Fruit fly (Drosophila melanogaster) whole organism, embryonic: Measurements from ENCODE around the gene CG15011.

ENCODE experiments used
- Atf6 ChIP-seq: fragments of 200-800 bp; sonication (Bioruptor generic); IDR thresholded peaks from 2 replicates; pipeline ENCODE4 v1.3.6; 2022; ENCODE audit warnings: missing biosample characterization, missing genetic modification characterization
- Blimp-1 ChIP-seq: fragments of 200-800 bp; sonication (Bioruptor generic); optimal IDR thresholded peaks from 3 replicates; lab custom pipeline; 2018; ENCODE audit warnings: missing biosample characterization, missing genetic modification characterization, mild to moderate bottlenecking, moderate library complexity, missing genetic modification reagents
- CG10147 ChIP-seq: fragments of 200-800 bp; sonication (Bioruptor generic); optimal IDR thresholded peaks from 2 replicates; lab custom pipeline; 2019; ENCODE audit warnings: missing biosample characterization, mild to moderate bottlenecking, missing genetic modification characterization, moderate library complexity
- CG10267 ChIP-seq: fragments of 200-800 bp; sonication (Bioruptor generic); optimal IDR thresholded peaks from 2 replicates; lab custom pipeline; 2018; ENCODE audit warnings: missing biosample characterization, mild to moderate bottlenecking, missing genetic modification characterization, moderate library complexity
- CG10959 ChIP-seq: fragments of 200-800 bp; sonication (Bioruptor generic); IDR thresholded peaks from 2 replicates; pipeline ENCODE4 v1.3.6; 2022; ENCODE audit warnings: missing biosample characterization, missing genetic modification characterization
- CG11247 ChIP-seq: fragments of 200-800 bp; sonication (Bioruptor generic); IDR thresholded peaks from 2 replicates; pipeline ENCODE4 v1.3.6; 2022; ENCODE audit warnings: missing biosample characterization, missing genetic modification characterization
- CG11560 ChIP-seq: fragments of 200-800 bp; sonication (Bioruptor generic); IDR thresholded peaks from 3 replicates; pipeline ENCODE4 v1.3.6; 2022; ENCODE audit warnings: missing biosample characterization, missing genetic modification characterization
- CG15011 ChIP-seq: fragments of 200-800 bp; sonication (Bioruptor generic); optimal IDR thresholded peaks from 3 replicates; lab custom pipeline; 2018; ENCODE audit warnings: missing biosample characterization, mild to moderate bottlenecking, missing genetic modification characterization
- CG15479 ChIP-seq: fragments of 200-800 bp; sonication (Bioruptor generic); optimal IDR thresholded peaks from 3 replicates; lab custom pipeline; 2019; ENCODE audit warnings: missing biosample characterization, mild to moderate bottlenecking, missing genetic modification characterization, moderate library complexity
- CG17186 ChIP-seq: fragments of 200-800 bp; sonication (Bioruptor generic); optimal IDR thresholded peaks from 3 replicates; lab custom pipeline; 2017; ENCODE audit warnings: missing biosample characterization, missing genetic modification reagents, missing genetic modification characterization
- CG17359 ChIP-seq: fragments of 200-800 bp; sonication (Bioruptor generic); optimal IDR thresholded peaks from 3 replicates; lab custom pipeline; 2018; ENCODE audit warnings: missing biosample characterization, mild to moderate bottlenecking, missing genetic modification characterization, moderate library complexity
- CG18262 ChIP-seq: fragments of 200-800 bp; optimal IDR thresholded peaks from 3 replicates; lab custom pipeline; 2019; ENCODE audit warnings: missing biosample characterization, mild to moderate bottlenecking, missing genetic modification characterization, moderate library complexity
- CG32767 ChIP-seq: fragments of 200-800 bp; sonication (Bioruptor generic); IDR thresholded peaks from 2 replicates; pipeline ENCODE4 v1.3.6; 2022; ENCODE audit warnings: missing biosample characterization, missing genetic modification characterization
- CG3281 ChIP-seq: fragments of 200-800 bp; sonication (Bioruptor generic); optimal IDR thresholded peaks from 3 replicates; lab custom pipeline; 2017; ENCODE audit warnings: missing biosample characterization, mild to moderate bottlenecking, missing genetic modification characterization
- CG3726 ChIP-seq: fragments of 200-800 bp; sonication (Bioruptor generic); IDR thresholded peaks from 3 replicates; pipeline ENCODE4, ENCODE4 v1.3.6; 2022; ENCODE audit warnings: missing biosample characterization, missing genetic modification characterization
- CG4404 ChIP-seq: fragments of 200-800 bp; sonication (Bioruptor generic); IDR thresholded peaks from 2 replicates; pipeline ENCODE4 v1.3.6; 2022; ENCODE audit warnings: missing biosample characterization, missing genetic modification characterization
- CG4424 ChIP-seq: fragments of 200-800 bp; sonication (Bioruptor generic); optimal IDR thresholded peaks from 3 replicates; lab custom pipeline; 2016; ENCODE audit warnings: missing biosample characterization, missing genetic modification characterization
- CG4617 ChIP-seq: fragments of 200-800 bp; sonication (Bioruptor generic); optimal IDR thresholded peaks from 3 replicates; lab custom pipeline; 2016; ENCODE audit warnings: missing biosample characterization, missing genetic modification characterization, borderline replicate concordance
- CG6254 ChIP-seq: fragments of 200-800 bp; sonication (Bioruptor generic); optimal IDR thresholded peaks from 3 replicates; lab custom pipeline; 2017; ENCODE audit warnings: mild to moderate bottlenecking, missing biosample characterization, missing genetic modification reagents, missing genetic modification characterization
- CG6765 ChIP-seq: fragments of 200-800 bp; sonication (Bioruptor generic); optimal IDR thresholded peaks from 3 replicates; lab custom pipeline; 2017; ENCODE audit warnings: missing biosample characterization, mild to moderate bottlenecking, missing genetic modification characterization
- CG6813 ChIP-seq: fragments of 200-800 bp; sonication (Bioruptor generic); optimal IDR thresholded peaks from 2 replicates; lab custom pipeline; 2017; ENCODE audit warnings: missing biosample characterization, missing genetic modification characterization, mild to moderate bottlenecking, moderate library complexity, missing genetic modification reagents
- CG7928 ChIP-seq: fragments of 200-800 bp; sonication (Bioruptor generic); optimal IDR thresholded peaks from 2 replicates; lab custom pipeline; 2017; ENCODE audit warnings: missing biosample characterization, mild to moderate bottlenecking, missing genetic modification characterization
- CG8281 ChIP-seq: fragments of 200-800 bp; sonication (Bioruptor generic); optimal IDR thresholded peaks from 2 replicates; lab custom pipeline; 2018; ENCODE audit warnings: missing biosample characterization, mild to moderate bottlenecking, missing genetic modification characterization, moderate library complexity
- D19A ChIP-seq: fragments of 200-800 bp; optimal IDR thresholded peaks from 3 replicates; lab custom pipeline; 2019; ENCODE audit warnings: missing biosample characterization, mild to moderate bottlenecking, missing genetic modification characterization, moderate library complexity
- Dbx ChIP-seq: fragments of 200-800 bp; sonication (Bioruptor generic); IDR thresholded peaks from 3 replicates; pipeline ENCODE4 v1.3.6; 2022; ENCODE audit warnings: missing biosample characterization, missing genetic modification characterization
- Dref ChIP-seq: fragments of 200-800 bp; sonication (Bioruptor generic); IDR thresholded peaks from 2 replicates; pipeline ENCODE4 v1.3.6; 2022; ENCODE audit warnings: missing biosample characterization, missing genetic modification characterization
- Ets65A ChIP-seq: fragments of 200-800 bp; sonication (Bioruptor generic); peaks from one replicate; lab custom pipeline; 2016; ENCODE audit warnings: missing biosample characterization, missing genetic modification characterization
- HLH54F ChIP-seq: fragments of 200-800 bp; sonication (Bioruptor generic); optimal IDR thresholded peaks from 3 replicates; lab custom pipeline; 2016; ENCODE audit warnings: missing biosample characterization, missing genetic modification characterization
- Hey ChIP-seq: fragments of 200-800 bp; sonication (Bioruptor generic); optimal IDR thresholded peaks from 3 replicates; lab custom pipeline; 2018; ENCODE audit warnings: missing biosample characterization, mild to moderate bottlenecking, missing genetic modification characterization
- HmgD ChIP-seq: fragments of 200-800 bp; sonication (Bioruptor generic); optimal IDR thresholded peaks from 3 replicates; lab custom pipeline; 2016; ENCODE audit warnings: missing biosample characterization, missing genetic modification characterization
- Lhr ChIP-seq: fragments of 200-800 bp; sonication (Bioruptor generic); optimal IDR thresholded peaks from 3 replicates; lab custom pipeline; 2017; ENCODE audit warnings: mild to moderate bottlenecking, missing biosample characterization, missing genetic modification reagents, missing genetic modification characterization
- MBD-R2 ChIP-seq: fragments of 200-800 bp; sonication (Bioruptor generic); IDR thresholded peaks from 2 replicates; pipeline ENCODE4 v1.3.6; 2022; ENCODE audit warnings: missing biosample characterization, missing genetic modification characterization
- Sry-β ChIP-seq: fragments of 200-800 bp; sonication (Bioruptor generic); optimal IDR thresholded peaks from 2 replicates; lab custom pipeline; 2018; ENCODE audit warnings: missing biosample characterization, mild to moderate bottlenecking, missing genetic modification characterization, moderate library complexity
- TFAM ChIP-seq: fragments of 200-800 bp; sonication (Bioruptor generic); optimal IDR thresholded peaks from 2 replicates; lab custom pipeline; 2017; ENCODE audit warnings: missing biosample characterization, missing genetic modification characterization, inconsistent platforms
- aop ChIP-seq: fragments of 200-800 bp; sonication (Bioruptor generic); IDR thresholded peaks from 2 replicates; pipeline ENCODE4 v1.3.6; 2022; ENCODE audit warnings: missing biosample characterization, missing genetic modification characterization
- ap ChIP-seq: fragments of 200-800 bp; sonication (Bioruptor generic); IDR thresholded peaks from 2 replicates; pipeline ENCODE4 v1.3.6; 2022; ENCODE audit warnings: missing biosample characterization, missing genetic modification characterization
- bcd ChIP-seq: fragments of 200-800 bp; sonication (Bioruptor generic); optimal IDR thresholded peaks from 2 replicates; lab custom pipeline; 2017; ENCODE audit warnings: missing biosample characterization, mild to moderate bottlenecking, missing genetic modification characterization
- corto ChIP-seq: fragments of 200-800 bp; sonication (Bioruptor generic); optimal IDR thresholded peaks from 2 replicates; lab custom pipeline; 2016; ENCODE audit warnings: missing biosample characterization, mild to moderate bottlenecking, missing genetic modification characterization, moderate library complexity
- cwo ChIP-seq: fragments of 200-800 bp; sonication (Bioruptor generic); optimal IDR thresholded peaks from 3 replicates; lab custom pipeline; 2017; ENCODE audit warnings: missing biosample characterization, missing genetic modification characterization, mild to moderate bottlenecking, moderate library complexity, missing genetic modification reagents
- dpn ChIP-seq, 2 experiments: fragments of 200-800 bp; sonication (Bioruptor generic); optimal IDR thresholded peaks; 3 replicates each; lab custom pipeline; 2016; ENCODE audit warnings: missing biosample characterization in 2 of 2, missing genetic modification characterization in 2 of 2
- ems ChIP-seq: fragments of 200-800 bp; sonication (Bioruptor generic); optimal IDR thresholded peaks from 3 replicates; lab custom pipeline; 2016; ENCODE audit warnings: missing biosample characterization, missing genetic modification characterization
- inv ChIP-seq: fragments of 200-800 bp; sonication (Bioruptor generic); IDR thresholded peaks from 2 replicates; pipeline ENCODE4 v1.3.6; 2022; ENCODE audit warnings: missing biosample characterization, missing genetic modification characterization; ENCODE audit not compliant: partially characterized antibody
- kah ChIP-seq: fragments of 200-800 bp; sonication (Bioruptor generic); optimal IDR thresholded peaks from 2 replicates; lab custom pipeline; 2018; ENCODE audit warnings: missing biosample characterization, mild to moderate bottlenecking, missing genetic modification characterization
- lov ChIP-seq, 2 experiments: fragments of 200-800 bp in 1 of 2; fragments of >200 bp in 1 of 2; sonication (Bioruptor generic) in 1 of 2; IDR thresholded peaks in 1 of 2; optimal IDR thresholded peaks in 1 of 2; 2 replicates in 1 of 2; 3 replicates in 1 of 2; pipeline versions ENCODE4 v1.3.6 to Lab custom; 2017 to 2022; ENCODE audit warnings: missing biosample characterization in 1 of 2, missing genetic modification characterization in 1 of 2
- pho ChIP-seq: fragments of 200-800 bp; sonication (Bioruptor generic); optimal IDR thresholded peaks from 2 replicates; lab custom pipeline; 2016; ENCODE audit warnings: missing biosample characterization, missing genetic modification characterization
- sens ChIP-seq: fragments of 200-800 bp; sonication (Bioruptor generic); peaks from one replicate; lab custom pipeline; 2016; ENCODE audit warnings: missing biosample characterization, missing genetic modification characterization
- sna ChIP-seq: fragments of 200-800 bp; sonication (Bioruptor generic); IDR thresholded peaks from 2 replicates; pipeline ENCODE4 v1.3.6; 2022; ENCODE audit warnings: missing biosample characterization, missing genetic modification characterization; ENCODE audit not compliant: partially characterized antibody
- tap ChIP-seq: fragments of 200-800 bp; optimal IDR thresholded peaks from 3 replicates; lab custom pipeline; 2019; ENCODE audit warnings: missing biosample characterization, mild to moderate bottlenecking, missing genetic modification characterization, moderate library complexity
- toy ChIP-seq: fragments of 200-800 bp; sonication (Bioruptor generic); IDR thresholded peaks from 2 replicates; pipeline ENCODE4 v1.3.6; 2022; ENCODE audit warnings: missing biosample characterization, missing genetic modification characterization
- zf30C ChIP-seq: fragments of 200-800 bp; sonication (Bioruptor generic); optimal IDR thresholded peaks from 3 replicates; lab custom pipeline; 2018; ENCODE audit warnings: missing biosample characterization, mild to moderate bottlenecking, missing genetic modification characterization

Gene CG15011

DNA sequence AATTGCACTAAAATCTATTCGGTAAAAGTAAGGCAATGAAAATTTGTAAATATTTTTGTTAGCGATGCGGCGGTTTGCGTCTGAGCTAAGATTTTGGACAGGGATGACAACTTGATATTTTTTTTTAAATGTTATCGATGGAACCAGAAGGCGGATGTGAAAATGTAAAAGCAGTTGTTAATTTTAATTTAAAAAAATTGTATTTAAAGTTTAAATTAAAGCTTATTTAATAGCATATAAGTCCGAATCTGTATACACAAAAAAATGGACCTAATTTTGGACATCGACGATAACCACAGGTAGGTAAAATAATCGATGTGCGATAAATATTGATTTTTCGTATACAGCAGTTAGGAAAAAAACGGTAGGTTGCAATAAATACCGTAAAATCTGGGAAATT is 3.4 kb upstream of the CG15011 start, which contains the start of the genes CG11586 and VhaM9.7-a (continued):
- no peak for TF ChIP-seq CG6765 (GFP tag; lab: Kevin White, UChicago)
- TF ChIP-seq inv (GFP tag; lab: Robert Waterston, UW) = peak; percentile 35; the same call in 1 of the 2 replicates
- no peak for TF ChIP-seq Hey
- peak; percentile 24 for TF ChIP-seq Blimp-1 (GFP tag; lab: Kevin White, UChicago)
- TF ChIP-seq sna (GFP tag; lab: Robert Waterston, UW) = peak; percentile 68
- no peak for TF ChIP-seq ap (GFP tag; lab: Robert Waterston, UW)
- no peak for TF ChIP-seq aop
- TF ChIP-seq CG6813 (GFP tag; lab: Kevin White, UChicago) = no peak
- TF ChIP-seq CG15011 = no peak
- no peak for TF ChIP-seq ems (GFP tag; lab: Kevin White, UChicago)
- TF ChIP-seq CG11560 (tag; lab: Robert Waterston, UW) = no peak
- TF ChIP-seq CG18262 (tag; lab: Kevin White, UChicago) = peak; percentile 11
- no peak for TF ChIP-seq CG17359 (tag; lab: Kevin White, UChicago)
- TF ChIP-seq TFAM (GFP tag; lab: Kevin White, UChicago) = no peak
- TF ChIP-seq CG4404 (GFP tag; lab: Robert Waterston, UW) = no peak
- TF ChIP-seq HmgD (GFP tag; lab: Kevin White, UChicago) = no peak
- TF ChIP-seq HLH54F = no peak
- TF ChIP-seq toy (GFP tag; lab: Robert Waterston, UW) = no peak
- no peak for TF ChIP-seq pho (GFP tag; lab: Kevin White, UChicago)
- TF ChIP-seq CG3726 = no peak
- no peak for TF ChIP-seq tap
- TF ChIP-seq cwo (GFP tag; lab: Kevin White, UChicago) = no peak
- no peak for TF ChIP-seq CG6254 (GFP tag; lab: Kevin White, UChicago)
- TF ChIP-seq CG10147 = no peak
- no peak for TF ChIP-seq bcd (GFP tag; lab: Kevin White, UChicago)
- no peak for TF ChIP-seq lov (optimal IDR thresholded peaks at IDR 0.05; lab: Kevin White, UChicago)
- no peak for TF ChIP-seq lov (GFP tag; IDR thresholded peaks at IDR 0.05; lab: Robert Waterston, UW)
- TF ChIP-seq sens (GFP tag; lab: Kevin White, UChicago) = peak; percentile 74
- TF ChIP-seq Atf6 (GFP tag; lab: Robert Waterston, UW) = 0 out of 2 replicates have a peak, but pooled peaks have one; percentile 23
- TF ChIP-seq Dref (GFP tag; lab: Robert Waterston, UW) = peak; percentile 75
- TF ChIP-seq corto (GFP tag; lab: Kevin White, UChicago) = no peak
- TF ChIP-seq CG10959 (GFP tag; lab: Robert Waterston, UW) = no peak
- TF ChIP-seq CG8281 (tag; lab: Kevin White, UChicago) = no peak
- TF ChIP-seq CG32767 (GFP tag; lab: Robert Waterston, UW) = 0 out of 2 replicates have a peak, but pooled peaks have one; percentile 20
- no peak for TF ChIP-seq CG17186
- TF ChIP-seq dpn (GFP tag; optimal IDR thresholded peaks at IDR 0.05; lab: Kevin White, UChicago) = peak in 1 of 2 experiments; percentile 14
- TF ChIP-seq zf30C (GFP tag; lab: Kevin White, UChicago) = no peak
- peak; percentile 21 for TF ChIP-seq CG7928
- peak; percentile 64 for TF ChIP-seq CG4617
- no peak for TF ChIP-seq kah
- peak; percentile 63 for TF ChIP-seq CG10267 (tag; lab: Kevin White, UChicago)
- peak; percentile 19 for TF ChIP-seq CG4424 (GFP tag; lab: Kevin White, UChicago)
- no peak for TF ChIP-seq CG3281 (GFP tag; lab: Kevin White, UChicago)
- TF ChIP-seq D19A (tag; lab: Kevin White, UChicago) = peak; percentile 23
- peak; percentile 80 for TF ChIP-seq MBD-R2 (GFP tag; lab: Robert Waterston, UW)
- no peak for TF ChIP-seq CG11247 (GFP tag; lab: Robert Waterston, UW)
- TF ChIP-seq Lhr (GFP tag; lab: Kevin White, UChicago) = peak; percentile 31
- no peak for TF ChIP-seq Sry-β (GFP tag; lab: Kevin White, UChicago)
- peak; percentile 82 for TF ChIP-seq Ets65A (GFP tag; lab: Kevin White, UChicago)
- TF ChIP-seq Dbx (GFP tag; lab: Robert Waterston, UW) = no peak
- no peak for TF ChIP-seq CG15479 (GFP tag; lab: Kevin White, UChicago)
